Fruit fly (Drosophila melanogaster) ovary, adult (tissue): ENCODE results near the gene Ldsdh1.
A peak's percentile ranks its signal among the peaks of the same experiment; 100 is the strongest.

Experiments used
- CG17801 ChIP-seq: fragments of 200-800 bp; optimal IDR thresholded peaks from 2 replicates; lab custom pipeline; 2019; ENCODE audit warnings: missing biosample characterization, mild to moderate bottlenecking, missing genetic modification characterization, moderate library complexity; ENCODE audit not compliant: partially characterized antibody

Ldsdh1 gene

dm6 chrX:8110984-8111383 lies 29.6 kb upstream of the Ldsdh1 start:
- no peak for TF ChIP-seq CG17801 (GFP tag; lab: Kevin White, UChicago)

dm6 chrX:8107936-8108335 lies 26.5 kb upstream of the Ldsdh1 start:
- TF ChIP-seq CG17801 (GFP tag; lab: Kevin White, UChicago): no peak

dm6 chrX:8106281-8107050 lies 25.1 kb upstream of the Ldsdh1 start:
- peak; percentile 6 for TF ChIP-seq CG17801 (GFP tag; lab: Kevin White, UChicago)

dm6 chrX:8101479-8102198 lies 20.2 kb upstream of the Ldsdh1 start, which contains the start of gene CG2258:
Gene CG2258 (minus strand): TSS chrX:8102095.
- peak; percentile 98 for TF ChIP-seq CG17801 (GFP tag; lab: Kevin White, UChicago)

- TF ChIP-seq CG17801 (GFP tag; lab: Kevin White, UChicago): no peak
Measured at dm6 chrX:8100826-8101079, 19.3 kb upstream of the Ldsdh1 start.

- TF ChIP-seq CG17801 (GFP tag; lab: Kevin White, UChicago): peak; percentile 20
Measured at dm6 chrX:8100026-8100825, 18.8 kb upstream of the Ldsdh1 start.

dm6 chrX:8093722-8094177 lies 12.3 kb upstream of the Ldsdh1 start, which contains the start of gene UbcE2H:
Gene UbcE2H (minus strand): TSS chrX:8094064.
- TF ChIP-seq CG17801 (GFP tag; lab: Kevin White, UChicago): no peak

dm6 chrX:8092893-8093721 lies 11.7 kb upstream of the Ldsdh1 start:
- TF ChIP-seq CG17801 (GFP tag; lab: Kevin White, UChicago): peak; percentile 22

- peak; percentile 98 for TF ChIP-seq CG17801 (GFP tag; lab: Kevin White, UChicago)
Measured at dm6 chrX:8092075-8092682, 10.8 kb upstream of the Ldsdh1 start.

- TF ChIP-seq CG17801 (GFP tag; lab: Kevin White, UChicago): peak; percentile 90
Measured at dm6 chrX:8091017-8091620, 9.7 kb upstream of the Ldsdh1 start.

- no peak for TF ChIP-seq CG17801 (GFP tag; lab: Kevin White, UChicago)
Measured at dm6 chrX:8087113-8087512, 5.7 kb upstream of the Ldsdh1 start, which contains the start of gene CG2256. Gene CG2256 (minus strand): TSS chrX:8087213.

- TF ChIP-seq CG17801 (GFP tag; lab: Kevin White, UChicago): no peak
Measured at dm6 chrX:8080174-8080573, 1.2 kb downstream of the Ldsdh1 start.

- TF ChIP-seq CG17801 (GFP tag; lab: Kevin White, UChicago): no peak
Measured at dm6 chrX:8075300-8075927, 6.0 kb downstream of the Ldsdh1 start, which contains the start of the genes Upf2 and CG1571. Gene Upf2 (minus strand): TSS chrX:8075466. Gene CG1571 (plus strand): TSS chrX:8075877.
